Fruit fly (Drosophila melanogaster): Measurements from ENCODE around the gene CG2680.

CG2680 gene

dm6 chrX:2658258-2658853, 48.9 kb downstream of the CG2680 start (continued):
- TF ChIP-seq Sox102F (GFP tag; optimal IDR thresholded peaks at IDR 0.05) = peak; percentile 69
- no peak for TF ChIP-seq cato (GFP tag; optimal IDR thresholded peaks at IDR 0.05; ENCODE audit: borderline replicate concordance)
- no peak for TF ChIP-seq Hand (GFP tag; optimal IDR thresholded peaks at IDR 0.05)
- no peak for TF ChIP-seq CG32772 (GFP tag; IDR thresholded peaks at IDR 0.05)
- peak; percentile 9 for TF ChIP-seq CG15514 (GFP tag; optimal IDR thresholded peaks at IDR 0.05)

- no peak for TF ChIP-seq Tbp (GFP tag; optimal IDR thresholded peaks at IDR 0.05)
- no peak for TF ChIP-seq zen (tag; optimal IDR thresholded peaks at IDR 0.05)
- TF ChIP-seq pita (GFP tag; optimal IDR thresholded peaks at IDR 0.05) = no peak
- TF ChIP-seq esg (GFP tag; conservative IDR thresholded peaks at IDR 0.05) = no peak
- no peak for TF ChIP-seq Bteb2 (GFP tag; optimal IDR thresholded peaks at IDR 0.05)
- no peak for TF ChIP-seq CkIIα-i1 (GFP tag; IDR thresholded peaks at IDR 0.05)
- no peak for TF ChIP-seq CG10321 (GFP tag; IDR thresholded peaks at IDR 0.05)
- no peak for TF ChIP-seq CG11723 (GFP tag; optimal IDR thresholded peaks at IDR 0.05)
- no peak for TF ChIP-seq CG8359 (GFP tag; optimal IDR thresholded peaks at IDR 0.05; ENCODE audit: borderline replicate concordance)
- TF ChIP-seq Blimp-1 (GFP tag; optimal IDR thresholded peaks at IDR 0.05) = no peak
- TF ChIP-seq HLHmδ (GFP tag; optimal IDR thresholded peaks at IDR 0.05) = no peak
- no peak for TF ChIP-seq tio (GFP tag; optimal IDR thresholded peaks at IDR 0.05)
- no peak for TF ChIP-seq tin (GFP tag; optimal IDR thresholded peaks at IDR 0.05)
- TF ChIP-seq CG10366 (GFP tag; IDR thresholded peaks at IDR 0.05) = peak; percentile 14; the same call in 1 of the 2 replicates
- no peak for TF ChIP-seq sisA (GFP tag; IDR thresholded peaks at IDR 0.05)
- no peak for TF ChIP-seq CG7372 (GFP tag; IDR thresholded peaks at IDR 0.05)
- 0 out of 3 replicates have a peak, but pooled peaks have one; percentile 20 for TF ChIP-seq dysf (GFP tag; IDR thresholded peaks at IDR 0.05)
- peak; percentile 98 for TF ChIP-seq CG6254 (GFP tag; optimal IDR thresholded peaks at IDR 0.05)
- TF ChIP-seq Ravus (GFP tag; IDR thresholded peaks at IDR 0.05) = no peak
- TF ChIP-seq unpg (GFP tag; optimal IDR thresholded peaks at IDR 0.05) = no peak
- TF ChIP-seq CG9727 (GFP tag; optimal IDR thresholded peaks at IDR 0.05) = no peak
- no peak for TF ChIP-seq ems (GFP tag; optimal IDR thresholded peaks at IDR 0.05)
- TF ChIP-seq CG4328 (GFP tag; optimal IDR thresholded peaks at IDR 0.05) = no peak
Measured at dm6 chrX:2657220-2657619, 50.0 kb downstream of the CG2680 start.

Data from whole organism, embryonic.